Fruit fly (Drosophila melanogaster) whole organism, embryonic: ENCODE data around the gene CG43085.

Source experiments
- Atf3 ChIP-seq: fragments of 200-800 bp; sonication (Bioruptor generic); optimal IDR thresholded peaks from 3 replicates; lab custom pipeline; 2016; ENCODE audit warnings: missing biosample characterization, missing genetic modification characterization
- Bdp1 ChIP-seq: fragments of 200-800 bp; sonication (Bioruptor generic); optimal IDR thresholded peaks from 3 replicates; lab custom pipeline; 2016; ENCODE audit warnings: missing biosample characterization, missing genetic modification characterization
- CG10274 ChIP-seq: fragments of 200-800 bp; sonication (Bioruptor generic); optimal IDR thresholded peaks from 3 replicates; lab custom pipeline; 2017; ENCODE audit warnings: missing biosample characterization, mild to moderate bottlenecking, missing genetic modification characterization
- CG10543 ChIP-seq: fragments of 200-800 bp; sonication (Bioruptor generic); optimal IDR thresholded peaks from 3 replicates; lab custom pipeline; 2017; ENCODE audit warnings: missing biosample characterization, mild to moderate bottlenecking, missing genetic modification characterization, moderate library complexity
- CG12155 ChIP-seq: fragments of 200-800 bp; sonication (Bioruptor generic); optimal IDR thresholded peaks from 3 replicates; lab custom pipeline; 2016; ENCODE audit warnings: missing biosample characterization, missing genetic modification characterization
- CG13624 ChIP-seq: fragments of 200-800 bp; sonication (Bioruptor generic); optimal IDR thresholded peaks from 2 replicates; lab custom pipeline; 2016; ENCODE audit warnings: missing biosample characterization, missing genetic modification characterization
- CG13775 ChIP-seq: fragments of 200-800 bp; sonication (Bioruptor generic); optimal IDR thresholded peaks from 3 replicates; lab custom pipeline; 2017; ENCODE audit warnings: missing biosample characterization, mild to moderate bottlenecking, missing genetic modification characterization
- CG1832 ChIP-seq: fragments of 200-800 bp; sonication (Bioruptor generic); optimal IDR thresholded peaks from 2 replicates; lab custom pipeline; 2017; ENCODE audit warnings: missing biosample characterization, mild to moderate bottlenecking, missing genetic modification characterization, inconsistent platforms
- CG2712 ChIP-seq: fragments of 200-800 bp; optimal IDR thresholded peaks from 3 replicates; lab custom pipeline; 2019; ENCODE audit warnings: missing biosample characterization, mild to moderate bottlenecking, missing genetic modification characterization, moderate library complexity
- CG4282 ChIP-seq: fragments of 200-800 bp; sonication (Bioruptor generic); optimal IDR thresholded peaks from 2 replicates; lab custom pipeline; 2016; ENCODE audit warnings: missing biosample characterization, missing genetic modification characterization
- CG4730 ChIP-seq: fragments of 200-800 bp; sonication (Bioruptor generic); IDR thresholded peaks from 2 replicates; pipeline ENCODE4 v1.3.6; 2022; ENCODE audit warnings: missing biosample characterization, missing genetic modification characterization
- CG6175 ChIP-seq: fragments of 200-800 bp; sonication (Bioruptor generic); IDR thresholded peaks from 3 replicates; pipeline ENCODE4 v1.3.6; 2022; ENCODE audit warnings: missing biosample characterization, missing genetic modification characterization
- CG6689 ChIP-seq: fragments of 200-800 bp; sonication (Bioruptor generic); IDR thresholded peaks from 2 replicates; pipeline ENCODE4 v1.3.6; 2022; ENCODE audit warnings: missing biosample characterization, missing genetic modification characterization
- CG6791 ChIP-seq: fragments of 200-800 bp; sonication (Bioruptor generic); IDR thresholded peaks from 3 replicates; pipeline ENCODE4 v1.3.6; 2022; ENCODE audit warnings: missing biosample characterization, missing genetic modification characterization; ENCODE audit not compliant: partially characterized antibody
- CG7271 ChIP-seq: fragments of 200-800 bp; sonication (Bioruptor generic); optimal IDR thresholded peaks from 2 replicates; lab custom pipeline; 2018; ENCODE audit warnings: missing biosample characterization, mild to moderate bottlenecking, missing genetic modification characterization, moderate library complexity
- CG8944 ChIP-seq: fragments of 200-800 bp; sonication (Bioruptor generic); optimal IDR thresholded peaks from 3 replicates; lab custom pipeline; 2016; ENCODE audit warnings: missing biosample characterization, missing genetic modification characterization
- HHEX ChIP-seq: fragments of 200-800 bp; sonication (Bioruptor generic); optimal IDR thresholded peaks from 3 replicates; lab custom pipeline; 2017; ENCODE audit warnings: missing biosample characterization, mild to moderate bottlenecking, missing genetic modification characterization, missing genetic modification reagents
- HLHmδ ChIP-seq: fragments of 200-800 bp; sonication (Bioruptor generic); optimal IDR thresholded peaks from 2 replicates; lab custom pipeline; 2018; ENCODE audit warnings: missing biosample characterization, mild to moderate bottlenecking, missing genetic modification characterization, moderate library complexity
- Hsf ChIP-seq: fragments of 200-800 bp; sonication (Bioruptor generic); optimal IDR thresholded peaks from 3 replicates; lab custom pipeline; 2016; ENCODE audit warnings: missing biosample characterization, missing genetic modification characterization
- Lpt ChIP-seq: fragments of >200 bp; optimal IDR thresholded peaks from 2 replicates; lab custom pipeline; 2018; ENCODE audit warnings: missing biosample characterization, missing genetic modification characterization
- NC2α ChIP-seq: fragments of 200-800 bp; sonication (Bioruptor generic); optimal IDR thresholded peaks from 2 replicates; lab custom pipeline; 2016; ENCODE audit warnings: missing biosample characterization, missing genetic modification characterization
- Nf-YA ChIP-seq: fragments of 200-800 bp; sonication (Bioruptor generic); IDR thresholded peaks from 2 replicates; pipeline ENCODE4 v1.3.6; 2022; ENCODE audit warnings: missing biosample characterization, missing genetic modification characterization
- bab2 ChIP-seq: fragments of 200-800 bp; sonication (Bioruptor generic); optimal IDR thresholded peaks from 2 replicates; lab custom pipeline; 2016; ENCODE audit warnings: missing biosample characterization, missing genetic modification characterization
- bowl ChIP-seq: fragments of 200-800 bp; sonication (Bioruptor generic); IDR thresholded peaks from 2 replicates; pipeline ENCODE4 v1.3.6; 2022; ENCODE audit warnings: missing biosample characterization, missing genetic modification characterization
- chinmo ChIP-seq: fragments of 200-800 bp; sonication (Bioruptor generic); IDR thresholded peaks from 4 replicates; pipeline ENCODE4 v1.3.6; 2022; ENCODE audit warnings: missing biosample characterization, missing genetic modification characterization; ENCODE audit not compliant: partially characterized antibody
- crp ChIP-seq, 2 experiments: fragments of 200-800 bp; sonication (Bioruptor generic); optimal IDR thresholded peaks; 2 replicates in 1 of 2; 3 replicates in 1 of 2; lab custom pipeline; 2017; ENCODE audit warnings: missing biosample characterization in 2 of 2, missing genetic modification characterization in 2 of 2, mild to moderate bottlenecking in 1 of 2, moderate library complexity in 1 of 2
- dpn ChIP-seq, 2 experiments: fragments of 200-800 bp; sonication (Bioruptor generic); optimal IDR thresholded peaks; 3 replicates each; lab custom pipeline; 2016; ENCODE audit warnings: missing biosample characterization in 2 of 2, missing genetic modification characterization in 2 of 2
- en ChIP-seq: fragments of 200-800 bp; sonication (Bioruptor generic); optimal IDR thresholded peaks from 2 replicates; lab custom pipeline; 2016; ENCODE audit warnings: missing biosample characterization, missing genetic modification characterization
- fd102C ChIP-seq: fragments of 200-800 bp; sonication (Bioruptor generic); optimal IDR thresholded peaks from 2 replicates; lab custom pipeline; 2018; ENCODE audit warnings: missing biosample characterization, mild to moderate bottlenecking, missing genetic modification characterization, moderate library complexity
- fd64A ChIP-seq: fragments of 200-800 bp; sonication (Bioruptor generic); optimal IDR thresholded peaks from 3 replicates; lab custom pipeline; 2018; ENCODE audit warnings: missing biosample characterization, mild to moderate bottlenecking, missing genetic modification characterization
- grn ChIP-seq: fragments of 200-800 bp; sonication (Bioruptor generic); optimal IDR thresholded peaks from 3 replicates; lab custom pipeline; 2017; ENCODE audit warnings: missing biosample characterization, missing genetic modification characterization
- gsb ChIP-seq: fragments of 200-800 bp; sonication (Bioruptor generic); IDR thresholded peaks from 2 replicates; pipeline ENCODE4 v1.3.6; 2022; ENCODE audit warnings: missing biosample characterization, missing genetic modification characterization
- h ChIP-seq: fragments of >200 bp; optimal IDR thresholded peaks from 2 replicates; lab custom pipeline; 2017
- ind ChIP-seq: fragments of 200-800 bp; sonication (Bioruptor generic); optimal IDR thresholded peaks from 3 replicates; lab custom pipeline; 2016; ENCODE audit warnings: missing biosample characterization, missing genetic modification characterization
- jumu ChIP-seq: fragments of 200-800 bp; sonication (Bioruptor generic); optimal IDR thresholded peaks from 3 replicates; lab custom pipeline; 2016; ENCODE audit warnings: missing biosample characterization, missing genetic modification characterization
- ken ChIP-seq: fragments of 200-800 bp; sonication (Bioruptor generic); IDR thresholded peaks from 3 replicates; pipeline ENCODE4 v1.3.6; 2022; ENCODE audit warnings: missing biosample characterization, missing genetic modification characterization
- lilli ChIP-seq: fragments of 200-800 bp; sonication (Bioruptor generic); optimal IDR thresholded peaks from 3 replicates; lab custom pipeline; 2016; ENCODE audit warnings: missing biosample characterization, missing genetic modification characterization
- lov ChIP-seq, 2 experiments: fragments of 200-800 bp in 1 of 2; fragments of >200 bp in 1 of 2; sonication (Bioruptor generic) in 1 of 2; IDR thresholded peaks in 1 of 2; optimal IDR thresholded peaks in 1 of 2; 2 replicates in 1 of 2; 3 replicates in 1 of 2; pipeline versions ENCODE4 v1.3.6 to Lab custom; 2017 to 2022; ENCODE audit warnings: missing biosample characterization in 1 of 2, missing genetic modification characterization in 1 of 2
- mld ChIP-seq: fragments of 200-800 bp; sonication (Bioruptor generic); IDR thresholded peaks from 3 replicates; pipeline ENCODE4 v1.3.6; 2022; ENCODE audit warnings: missing biosample characterization, missing genetic modification characterization; ENCODE audit not compliant: partially characterized antibody
- otp ChIP-seq: fragments of 200-800 bp; sonication (Bioruptor generic); IDR thresholded peaks from 3 replicates; pipeline ENCODE4, ENCODE4 v1.3.6; 2022; ENCODE audit warnings: missing biosample characterization, missing genetic modification characterization
- pita ChIP-seq: fragments of 200-800 bp; sonication (Bioruptor generic); optimal IDR thresholded peaks from 2 replicates; lab custom pipeline; 2017; ENCODE audit warnings: missing biosample characterization, mild to moderate bottlenecking, missing genetic modification characterization
- prd ChIP-seq, 3 experiments: fragments of >200 bp in 2 of 3; fragments of 200-800 bp in 1 of 3; sonication (Bioruptor generic) in 1 of 3; optimal IDR thresholded peaks in 2 of 3; IDR thresholded peaks in 1 of 3; 2 replicates in 2 of 3; 3 replicates in 1 of 3; pipeline versions ENCODE4 v1.3.6 to Lab custom; 2017 to 2022; ENCODE audit warnings: missing biosample characterization in 1 of 3, missing genetic modification characterization in 1 of 3
- pros ChIP-seq: fragments of 200-800 bp; sonication (Bioruptor generic); optimal IDR thresholded peaks from 3 replicates; lab custom pipeline; 2019; ENCODE audit warnings: missing biosample characterization, mild to moderate bottlenecking, missing genetic modification characterization, moderate library complexity
- rib ChIP-seq: fragments of 200-800 bp; sonication (Bioruptor generic); IDR thresholded peaks from 2 replicates; pipeline ENCODE4 v1.3.6; 2022; ENCODE audit warnings: missing biosample characterization, missing genetic modification characterization
- scrt ChIP-seq: fragments of 200-800 bp; sonication (Bioruptor generic); optimal IDR thresholded peaks from 2 replicates; lab custom pipeline; 2018; ENCODE audit warnings: missing biosample characterization, mild to moderate bottlenecking, missing genetic modification characterization, moderate library complexity
- seq ChIP-seq: fragments of 200-800 bp; sonication (Bioruptor generic); IDR thresholded peaks from 2 replicates; pipeline ENCODE4 v1.3.6; 2022; ENCODE audit warnings: missing biosample characterization, missing genetic modification characterization
- sim ChIP-seq: fragments of 200-800 bp; sonication (Bioruptor generic); IDR thresholded peaks from 2 replicates; pipeline ENCODE4 v1.3.6; 2022; ENCODE audit warnings: missing biosample characterization, missing genetic modification characterization
- sna ChIP-seq: fragments of 200-800 bp; sonication (Bioruptor generic); IDR thresholded peaks from 2 replicates; pipeline ENCODE4 v1.3.6; 2022; ENCODE audit warnings: missing biosample characterization, missing genetic modification characterization; ENCODE audit not compliant: partially characterized antibody
- sqz ChIP-seq: fragments of 200-800 bp; sonication (Bioruptor generic); optimal IDR thresholded peaks from 3 replicates; lab custom pipeline; 2018; ENCODE audit warnings: missing biosample characterization, mild to moderate bottlenecking, missing genetic modification characterization
- sr ChIP-seq: fragments of 200-800 bp; sonication (Bioruptor generic); IDR thresholded peaks from 3 replicates; pipeline ENCODE4 v1.3.6; 2022; ENCODE audit warnings: missing biosample characterization, missing genetic modification characterization
- ssp ChIP-seq: fragments of 200-800 bp; sonication (Bioruptor generic); IDR thresholded peaks from 2 replicates; pipeline ENCODE4 v1.3.6; 2022; ENCODE audit warnings: missing biosample characterization, missing genetic modification characterization

The CG43085 gene

DNA sequence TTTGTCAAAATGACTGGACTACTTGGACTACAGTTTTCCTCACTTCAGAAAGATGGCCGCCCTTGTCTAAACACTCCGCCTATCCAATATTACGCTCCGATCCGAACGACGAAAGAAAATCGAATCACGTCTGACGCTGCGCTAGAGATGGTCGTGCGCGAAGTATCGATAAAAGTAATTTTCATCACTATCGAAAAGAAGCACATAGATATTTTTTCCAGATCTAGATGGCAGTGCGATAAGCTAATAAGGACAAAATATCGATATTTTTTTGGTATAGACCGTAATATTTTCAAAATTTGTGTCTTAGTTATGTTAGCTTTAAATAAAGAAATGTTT lies 1.7 kb downstream of the CG43085 start, which contains the start of gene Pep (continued):
- no peak for TF ChIP-seq prd (optimal IDR thresholded peaks at IDR 0.05; lab: Kevin White, UChicago)
- no peak for TF ChIP-seq prd (GFP tag; IDR thresholded peaks at IDR 0.05; lab: Robert Waterston, UW)
- TF ChIP-seq ind (GFP tag; lab: Kevin White, UChicago): no peak
- no peak; the same call in 1 of the 3 replicates for TF ChIP-seq ken (GFP tag; lab: Robert Waterston, UW)
- no peak for TF ChIP-seq sim (GFP tag; lab: Robert Waterston, UW)
- TF ChIP-seq ssp (GFP tag; lab: Robert Waterston, UW): no peak
- peak; percentile 61 for TF ChIP-seq CG7271 (tag; lab: Kevin White, UChicago)
- no peak for TF ChIP-seq CG8944
- peak; percentile 99 for TF ChIP-seq CG6791 (GFP tag; lab: Robert Waterston, UW)
- TF ChIP-seq grn: peak; percentile 99
- TF ChIP-seq Atf3: no peak
- TF ChIP-seq CG13775 (GFP tag; lab: Kevin White, UChicago): no peak
- TF ChIP-seq NC2α (GFP tag; lab: Kevin White, UChicago): peak; percentile 1
- no peak for TF ChIP-seq CG10543
- no peak for TF ChIP-seq crp (GFP tag; optimal IDR thresholded peaks at IDR 0.05; lab: Kevin White, UChicago)
- no peak for TF ChIP-seq Bdp1 (GFP tag; lab: Kevin White, UChicago)
- peak; percentile 16 to 46 for TF ChIP-seq dpn (GFP tag; optimal IDR thresholded peaks at IDR 0.05; lab: Kevin White, UChicago)
- peak; percentile 11 for TF ChIP-seq Hsf
- no peak for TF ChIP-seq pita
- TF ChIP-seq CG13624 (GFP tag; lab: Kevin White, UChicago): peak; percentile 81
- TF ChIP-seq HLHmδ: no peak
- TF ChIP-seq bab2 (GFP tag; lab: Kevin White, UChicago): peak; percentile 16
- no peak for TF ChIP-seq otp
- no peak for TF ChIP-seq fd102C (GFP tag; lab: Kevin White, UChicago)
- peak; percentile 51 for TF ChIP-seq lilli (GFP tag; lab: Kevin White, UChicago)
- 0 out of 2 replicates have a peak, but pooled peaks have one; percentile 21 for TF ChIP-seq rib (GFP tag; lab: Robert Waterston, UW)
- no peak for TF ChIP-seq gsb
- TF ChIP-seq mld: peak; percentile 97
- TF ChIP-seq pros (GFP tag; lab: Kevin White, UChicago): no peak
- no peak for TF ChIP-seq CG6175 (GFP tag; lab: Robert Waterston, UW)
- TF ChIP-seq CG12155 (GFP tag; lab: Kevin White, UChicago): peak; percentile 24
- TF ChIP-seq lov (optimal IDR thresholded peaks at IDR 0.05; lab: Kevin White, UChicago): no peak
- TF ChIP-seq lov (GFP tag; IDR thresholded peaks at IDR 0.05; lab: Robert Waterston, UW): no peak
- no peak for TF ChIP-seq fd64A (GFP tag; lab: Kevin White, UChicago)
- no peak for TF ChIP-seq Lpt (GFP tag; lab: Kevin White, UChicago)
- no peak for TF ChIP-seq sr (GFP tag; lab: Robert Waterston, UW)
- TF ChIP-seq seq: no peak
- TF ChIP-seq CG1832 (GFP tag; lab: Kevin White, UChicago): no peak
- TF ChIP-seq sna (GFP tag; lab: Robert Waterston, UW): peak; percentile 96
- TF ChIP-seq scrt (GFP tag; lab: Kevin White, UChicago): peak; percentile 24
- TF ChIP-seq sqz (GFP tag; lab: Kevin White, UChicago): no peak
- TF ChIP-seq HHEX (GFP tag; lab: Kevin White, UChicago): no peak
- TF ChIP-seq Nf-YA (GFP tag; lab: Robert Waterston, UW): no peak
- no peak for TF ChIP-seq CG10274 (GFP tag; lab: Kevin White, UChicago)
- no peak for TF ChIP-seq bowl (GFP tag; lab: Robert Waterston, UW)
- peak; percentile 34 for TF ChIP-seq CG4282
- no peak for TF ChIP-seq CG4730
- peak; percentile 63 for TF ChIP-seq CG2712
- peak; percentile 97 for TF ChIP-seq chinmo (GFP tag; lab: Robert Waterston, UW)
- peak; percentile 64 for TF ChIP-seq jumu
- no peak for TF ChIP-seq en
- no peak for TF ChIP-seq h (lab: Kevin White, UChicago)
- TF ChIP-seq CG6689 (GFP tag; lab: Robert Waterston, UW): no peak
